Worm (Caenorhabditis elegans): ENCODE data around the gene rsp-4.

- TF ChIP-seq him-1 (tag; optimal IDR thresholded peaks at IDR 0.05): no peak
- peak; percentile 6 for TF ChIP-seq W03F9.2 (tag; optimal IDR thresholded peaks at IDR 0.05)
Measured at ce11 chrII:5429522-5430257, 41.1 kb upstream of the rsp-4 start, which contains the start of the genes F07F6.4 and F07F6.2.
